Fruit fly (Drosophila melanogaster) whole organism, adult: Measurements from ENCODE around the gene CG4461.

ENCODE experiments used
- CG11617 ChIP-seq: fragments of 200-800 bp; sonication (Bioruptor generic); optimal IDR thresholded peaks from 2 replicates; lab custom pipeline; 2017; ENCODE audit warnings: mild to moderate bottlenecking, missing biosample characterization, missing genetic modification reagents, missing genetic modification characterization
- CG12768 ChIP-seq: fragments of 200-800 bp; sonication (Bioruptor generic); optimal IDR thresholded peaks from 2 replicates; lab custom pipeline; 2017; ENCODE audit warnings: missing biosample characterization, missing genetic modification characterization, mild to moderate bottlenecking, moderate library complexity, missing genetic modification reagents
- CG14711 ChIP-seq: fragments of 200-800 bp; sonication (Bioruptor generic); optimal IDR thresholded peaks from 2 replicates; lab custom pipeline; 2018; ENCODE audit warnings: missing biosample characterization, mild to moderate bottlenecking, missing genetic modification characterization, moderate library complexity
- CG5204 ChIP-seq: fragments of 200-800 bp; sonication (Bioruptor generic); optimal IDR thresholded peaks from 2 replicates; lab custom pipeline; 2016; ENCODE audit warnings: missing biosample characterization, missing genetic modification characterization
- CG7101 ChIP-seq: fragments of 200-800 bp; sonication (Bioruptor generic); optimal IDR thresholded peaks from 2 replicates; lab custom pipeline; 2018; ENCODE audit warnings: missing biosample characterization, mild to moderate bottlenecking, missing genetic modification characterization, moderate library complexity
- Clk ChIP-seq: fragments of 200-800 bp; sonication (Bioruptor generic); optimal IDR thresholded peaks from 2 replicates; lab custom pipeline; 2017; ENCODE audit warnings: missing biosample characterization, missing genetic modification characterization
- cic ChIP-seq: fragments of 200-800 bp; sonication (Bioruptor generic); optimal IDR thresholded peaks from 2 replicates; lab custom pipeline; 2017; ENCODE audit warnings: missing biosample characterization, mild to moderate bottlenecking, missing genetic modification characterization, moderate library complexity
- kay ChIP-seq: fragments of 200-800 bp; sonication (Bioruptor generic); peaks from one replicate; lab custom pipeline; 2016; ENCODE audit warnings: missing biosample characterization, missing genetic modification characterization, borderline replicate concordance
- ovo ChIP-seq: fragments of 200-800 bp; sonication (Bioruptor generic); optimal IDR thresholded peaks from 2 replicates; lab custom pipeline; 2016; ENCODE audit warnings: missing biosample characterization, missing genetic modification characterization
- tj ChIP-seq: fragments of 200-800 bp; sonication (Bioruptor generic); optimal IDR thresholded peaks from 3 replicates; lab custom pipeline; 2017; ENCODE audit warnings: missing biosample characterization, mild to moderate bottlenecking, missing genetic modification characterization, moderate library complexity

DNA sequence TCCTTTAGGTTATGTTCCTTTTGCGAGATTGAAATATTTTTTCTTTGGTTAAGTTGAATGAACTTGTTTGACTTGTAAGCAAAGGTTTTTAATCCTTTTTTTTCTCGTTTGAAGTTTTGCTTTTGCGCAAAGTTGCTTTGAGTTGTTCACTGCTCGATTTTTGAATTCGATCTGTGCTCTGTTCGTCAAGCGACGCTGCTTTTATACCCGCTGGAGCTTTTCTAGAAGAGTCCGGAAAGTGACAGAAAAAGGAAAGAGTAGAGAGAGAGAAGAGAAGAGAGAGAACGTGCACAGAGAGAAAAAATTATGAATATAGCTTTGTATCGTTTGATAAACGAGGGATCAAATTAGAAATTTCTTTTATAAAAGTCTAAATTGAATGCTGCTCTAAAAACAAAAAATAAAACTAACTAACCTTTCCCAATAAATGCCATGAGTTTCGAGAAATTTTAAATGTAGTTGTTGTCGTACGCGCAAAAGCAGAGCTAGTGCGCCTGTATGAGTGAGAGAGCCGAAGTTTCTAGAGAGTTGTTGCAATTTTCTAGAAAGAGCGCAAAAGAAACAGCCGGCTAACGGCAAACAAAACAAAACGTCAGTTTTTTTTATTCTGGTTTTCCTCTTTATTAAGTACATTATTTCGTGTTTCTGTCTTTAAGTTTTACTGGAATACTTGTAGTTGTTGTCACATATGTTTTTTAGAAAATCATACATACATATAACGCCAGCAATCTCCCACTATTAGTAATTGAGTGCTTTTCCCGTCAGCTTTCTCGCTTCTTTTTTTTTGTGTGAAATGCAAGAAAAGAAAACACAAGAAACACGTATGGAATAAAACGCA is 2.2 kb downstream of the CG4461 start, which contains the start of gene Hsp26:
- no peak for TF ChIP-seq ovo (GFP tag; lab: Kevin White, UChicago)
- TF ChIP-seq tj: peak; percentile 44
- TF ChIP-seq cic (GFP tag; lab: Kevin White, UChicago): peak; percentile 41
- peak; percentile 89 for TF ChIP-seq CG11617
- TF ChIP-seq kay (GFP tag; lab: Kevin White, UChicago): peak; percentile 99
- TF ChIP-seq Clk (GFP tag; lab: Kevin White, UChicago): peak; percentile 40
- TF ChIP-seq CG7101 (tag; lab: Kevin White, UChicago): peak; percentile 78
- TF ChIP-seq CG14711 (tag; lab: Kevin White, UChicago): peak; percentile 81
- peak; percentile 77 for TF ChIP-seq CG12768 (GFP tag; lab: Kevin White, UChicago)
- TF ChIP-seq CG5204 (GFP tag; lab: Kevin White, UChicago): no peak
